Fruit fly (Drosophila melanogaster): Measurements from ENCODE around the gene CG17568.

Gene CG17568

dm6 chr2L:19136735-19137134, 44.8 kb downstream of the CG17568 start (continued):
- TF ChIP-seq Dek (tag; optimal IDR thresholded peaks at IDR 0.05), result no peak
- no peak for TF ChIP-seq Dfd (GFP tag; optimal IDR thresholded peaks at IDR 0.05)
- TF ChIP-seq CG14441 (GFP tag; IDR thresholded peaks at IDR 0.05), result no peak
- no peak for TF ChIP-seq Aef1 (GFP tag; IDR thresholded peaks at IDR 0.05)
- TF ChIP-seq Dbx (GFP tag; IDR thresholded peaks at IDR 0.05), result no peak
- no peak for TF ChIP-seq Nf-YC (tag; optimal IDR thresholded peaks at IDR 0.05)
- TF ChIP-seq CG12391 (tag; optimal IDR thresholded peaks at IDR 0.05), result peak; percentile 61
- no peak for TF ChIP-seq tin (GFP tag; optimal IDR thresholded peaks at IDR 0.05)
- TF ChIP-seq CG15696 (tag; optimal IDR thresholded peaks at IDR 0.05), result peak; percentile 74
- no peak for TF ChIP-seq Abd-B (GFP tag; optimal IDR thresholded peaks at IDR 0.05)
- TF ChIP-seq CG8359 (GFP tag; optimal IDR thresholded peaks at IDR 0.05; ENCODE audit: borderline replicate concordance), result no peak
- TF ChIP-seq fru (optimal IDR thresholded peaks at IDR 0.05), result no peak
- no peak for TF ChIP-seq YL-1 (GFP tag; optimal IDR thresholded peaks at IDR 0.05)
- TF ChIP-seq Drgx (GFP tag; IDR thresholded peaks at IDR 0.05), result peak; percentile 49
- no peak for TF ChIP-seq gcm2 (GFP tag; optimal IDR thresholded peaks at IDR 0.05)
- TF ChIP-seq Hey (tag; optimal IDR thresholded peaks at IDR 0.05), result no peak
- TF ChIP-seq vvl (GFP tag; IDR thresholded peaks at IDR 0.05), result no peak
- TF ChIP-seq bcd (GFP tag; optimal IDR thresholded peaks at IDR 0.05), result no peak
- no peak for TF ChIP-seq ttk (GFP tag; IDR thresholded peaks at IDR 0.05)
- TF ChIP-seq sima (GFP tag; optimal IDR thresholded peaks at IDR 0.05), result no peak
- no peak for TF ChIP-seq CG11093 (GFP tag; IDR thresholded peaks at IDR 0.05)
- TF ChIP-seq mirr (GFP tag; optimal IDR thresholded peaks at IDR 0.05), result no peak
- 0 out of 4 replicates have a peak, but pooled peaks have one; percentile 33 for TF ChIP-seq chinmo (GFP tag; IDR thresholded peaks at IDR 0.05; ENCODE audit: partially characterized antibody)
- TF ChIP-seq CG17361 (GFP tag; IDR thresholded peaks at IDR 0.05), result no peak
- no peak for TF ChIP-seq Dref (GFP tag; IDR thresholded peaks at IDR 0.05)
- peak; percentile 37 for TF ChIP-seq unpg (GFP tag; optimal IDR thresholded peaks at IDR 0.05)
- no peak for TF ChIP-seq pb (GFP tag; optimal IDR thresholded peaks at IDR 0.05)
- TF ChIP-seq CG4854 (GFP tag; optimal IDR thresholded peaks at IDR 0.05), result no peak
- no peak for TF ChIP-seq Doc3 (GFP tag; IDR thresholded peaks at IDR 0.05; ENCODE audit: partially characterized antibody)
- no peak for TF ChIP-seq zen2 (GFP tag; IDR thresholded peaks at IDR 0.05; ENCODE audit: partially characterized antibody)
- no peak for TF ChIP-seq CG10147 (GFP tag; optimal IDR thresholded peaks at IDR 0.05)
- TF ChIP-seq slbo (GFP tag; IDR thresholded peaks at IDR 0.05), result no peak
- TF ChIP-seq CG1832 (GFP tag; optimal IDR thresholded peaks at IDR 0.05), result no peak
- peak; percentile 42 for TF ChIP-seq gsb-n (tag; optimal IDR thresholded peaks at IDR 0.05)
- peak; percentile 57 for TF ChIP-seq CG14710 (tag; optimal IDR thresholded peaks at IDR 0.05)
- TF ChIP-seq vnd (GFP tag; IDR thresholded peaks at IDR 0.05; ENCODE audit: partially characterized antibody), result no peak
- no peak for TF ChIP-seq Dp (GFP tag; optimal IDR thresholded peaks at IDR 0.05)
- TF ChIP-seq psq (GFP tag; optimal IDR thresholded peaks at IDR 0.05), result peak; percentile 71
- peak; percentile 88 for TF ChIP-seq nom (GFP tag; optimal IDR thresholded peaks at IDR 0.05)
- no peak for TF ChIP-seq klu (GFP tag; IDR thresholded peaks at IDR 0.05)
- TF ChIP-seq grn (GFP tag; optimal IDR thresholded peaks at IDR 0.05), result no peak
- TF ChIP-seq kay (GFP tag; optimal IDR thresholded peaks at IDR 0.05), result no peak
- no peak for TF ChIP-seq prd (optimal IDR thresholded peaks at IDR 0.05)
- TF ChIP-seq prd (GFP tag; IDR thresholded peaks at IDR 0.05), result peak; percentile 46; the same call in 2 of the 3 replicates
- no peak for TF ChIP-seq insv (GFP tag; optimal IDR thresholded peaks at IDR 0.05)
- peak; percentile 43 for TF ChIP-seq tio (GFP tag; optimal IDR thresholded peaks at IDR 0.05)
- TF ChIP-seq chif (GFP tag; optimal IDR thresholded peaks at IDR 0.05), result peak in 1 of 2 experiments; percentile 67
- TF ChIP-seq CG3838 (GFP tag; optimal IDR thresholded peaks at IDR 0.05), result no peak
- TF ChIP-seq shn (GFP tag; optimal IDR thresholded peaks at IDR 0.05), result no peak
- no peak for TF ChIP-seq CG32772 (GFP tag; IDR thresholded peaks at IDR 0.05)
- TF ChIP-seq CG12299 (tag; optimal IDR thresholded peaks at IDR 0.05), result no peak
- TF ChIP-seq Ravus (GFP tag; IDR thresholded peaks at IDR 0.05), result no peak
